Fruit fly (Drosophila melanogaster): Measurements from ENCODE around the gene CG32037.

dm6 chr3L:9487586-9487985, 4.4 kb downstream of the CG32037 start, which contains the start of gene pall:
- TF ChIP-seq CG14655 (GFP tag; optimal IDR thresholded peaks at IDR 0.05) (no peak), Ets98B (GFP tag; IDR thresholded peaks at IDR 0.05) (no peak), fd96Ca (GFP tag; IDR thresholded peaks at IDR 0.05) (no peak), CG4496 (GFP tag; IDR thresholded peaks at IDR 0.05) (no peak), EcR (GFP tag; optimal IDR thresholded peaks at IDR 0.05) (no peak), CG12605 (GFP tag; IDR thresholded peaks at IDR 0.05) (no peak), Snoo (tag; optimal IDR thresholded peaks at IDR 0.05) (no peak), CG13204 (GFP tag; optimal IDR thresholded peaks at IDR 0.05) (no peak), CG10348 (GFP tag; IDR thresholded peaks at IDR 0.05) (no peak)

Data from whole organism, pupa.